Worm (Caenorhabditis elegans): ENCODE results near the gene glna-2.

ce11 chrII:7962181-7962580 is 46.3 kb upstream of the glna-2 start:
- no peak for TF ChIP-seq atf-7 (tag; optimal IDR thresholded peaks at IDR 0.05)
- no peak for TF ChIP-seq F49E8.2 (tag; optimal IDR thresholded peaks at IDR 0.05; ENCODE audit: insufficient read depth)
- TF ChIP-seq unc-62 (GFP tag; optimal IDR thresholded peaks at IDR 0.05) = no peak

All from whole organism, young adult.